Worm (Caenorhabditis elegans) whole organism, L1 larva: ENCODE data around the gene glr-8.
A peak's percentile ranks its signal among the peaks of the same experiment; 100 is the strongest.

Experiments used
- F16B12.6 ChIP-seq: fragments of 150-350 bp; optimal IDR thresholded peaks from 2 replicates; lab custom pipeline; 2014; ENCODE audit warnings: missing biosample characterization, missing genetic modification characterization
- aly-2 ChIP-seq: fragments of 150-350 bp; optimal IDR thresholded peaks from 2 replicates; lab custom pipeline; 2014; ENCODE audit warnings: missing biosample characterization, missing genetic modification characterization
- blmp-1 ChIP-seq: fragments of 150-350 bp; optimal IDR thresholded peaks from 2 replicates; lab custom pipeline; 2014; ENCODE audit warnings: missing biosample characterization, missing genetic modification characterization
- ceh-63 ChIP-seq: fragments of 200-800 bp; sonication (Bioruptor generic); optimal IDR thresholded peaks from 2 replicates; lab custom pipeline; 2018; ENCODE audit warnings: mild to moderate bottlenecking, missing genetic modification characterization, missing compliant biosample characterization
- ceh-82 ChIP-seq, 3 experiments: fragments of 150-350 bp in 1 of 3; sonication (generic microtip) in 2 of 3; optimal IDR thresholded peaks; 2 replicates each; lab custom pipeline; 2014 to 2017; ENCODE audit warnings: missing biosample characterization in 3 of 3, missing genetic modification characterization in 3 of 3
- ceh-88 ChIP-seq: fragments of 200-800 bp; sonication (Bioruptor generic); IDR thresholded peaks from 2 replicates; pipeline ENCODE4 v1.3.6; 2022; ENCODE audit warnings: missing genetic modification characterization, missing compliant biosample characterization
- ceh-90 ChIP-seq: sonication (generic microtip); optimal IDR thresholded peaks from 2 replicates; lab custom pipeline; 2016; ENCODE audit warnings: missing genetic modification characterization, missing compliant biosample characterization
- efl-1 ChIP-seq, 4 experiments: fragments of 150-350 bp; optimal IDR thresholded peaks in 3 of 4; peaks in 1 of 4; 1 replicate in 1 of 4; 2 replicates in 3 of 4; lab custom pipeline; 2014; ENCODE audit warnings: missing biosample characterization in 2 of 4, missing genetic modification characterization in 2 of 4, missing genetic modification reagents in 2 of 4
- elt-2 ChIP-seq: sonication (generic microtip); optimal IDR thresholded peaks from 2 replicates; lab custom pipeline; 2016; ENCODE audit warnings: missing genetic modification characterization, mild to moderate bottlenecking, inconsistent platforms, missing compliant biosample characterization, missing genetic modification reagents
- fkh-10 ChIP-seq: sonication (generic microtip); optimal IDR thresholded peaks from 2 replicates; lab custom pipeline; 2017; ENCODE audit warnings: missing biosample characterization, missing genetic modification reagents, missing genetic modification characterization
- hpl-2 ChIP-seq: fragments of 150-350 bp; optimal IDR thresholded peaks from 2 replicates; lab custom pipeline; 2014; ENCODE audit warnings: missing biosample characterization, missing genetic modification reagents, missing genetic modification characterization
- jun-1 ChIP-seq: fragments of 150-350 bp; optimal IDR thresholded peaks from 2 replicates; lab custom pipeline; 2014; ENCODE audit warnings: missing biosample characterization, missing genetic modification reagents, missing genetic modification characterization
- lin-14 ChIP-seq: fragments of 200-800 bp; sonication (Bioruptor generic); optimal IDR thresholded peaks from 2 replicates; lab custom pipeline; 2018; ENCODE audit warnings: mild to moderate bottlenecking, missing genetic modification characterization, moderate library complexity, missing compliant biosample characterization
- lin-15B ChIP-seq: fragments of 150-350 bp; sonication (generic microtip); optimal IDR thresholded peaks from 3 replicates; lab custom pipeline; 2014; ENCODE audit warnings: missing biosample characterization, missing genetic modification characterization
- lin-39 ChIP-seq: fragments of 150-350 bp; optimal IDR thresholded peaks from 2 replicates; lab custom pipeline; 2014; ENCODE audit warnings: missing biosample characterization, missing genetic modification reagents, missing genetic modification characterization
- lir-3 ChIP-seq: sonication (generic microtip); optimal IDR thresholded peaks from 2 replicates; lab custom pipeline; 2016; ENCODE audit warnings: mild to moderate bottlenecking, missing genetic modification characterization, moderate library complexity, missing compliant biosample characterization; ENCODE audit not compliant: poor library complexity
- lsy-2 ChIP-seq, 2 experiments: fragments of 150-350 bp; optimal IDR thresholded peaks; 2 replicates each; lab custom pipeline; 2014; ENCODE audit warnings: missing biosample characterization in 2 of 2, missing genetic modification characterization in 2 of 2
- mdl-1 ChIP-seq, 2 experiments: fragments of 150-350 bp; optimal IDR thresholded peaks; 2 replicates each; lab custom pipeline; 2014 to 2017; ENCODE audit warnings: missing biosample characterization in 2 of 2, missing genetic modification characterization in 2 of 2, inconsistent platforms in 1 of 2
- nhr-11 ChIP-seq: fragments of 150-350 bp; optimal IDR thresholded peaks from 2 replicates; lab custom pipeline; 2014; ENCODE audit warnings: missing biosample characterization, missing genetic modification characterization
- nhr-20 ChIP-seq: sonication (generic microtip); optimal IDR thresholded peaks from 2 replicates; lab custom pipeline; 2016; ENCODE audit warnings: mild to moderate bottlenecking, missing genetic modification characterization, missing compliant biosample characterization
- nhr-71 ChIP-seq: sonication (generic microtip); optimal IDR thresholded peaks from 2 replicates; lab custom pipeline; 2016; ENCODE audit warnings: mild to moderate bottlenecking, missing genetic modification characterization, moderate library complexity, missing compliant biosample characterization
- nhr-76 ChIP-seq: sonication (generic microtip); optimal IDR thresholded peaks from 2 replicates; lab custom pipeline; 2017; ENCODE audit warnings: missing biosample characterization, missing genetic modification characterization
- snpc-4 ChIP-seq: fragments of 150-350 bp; optimal IDR thresholded peaks from 2 replicates; lab custom pipeline; 2014; ENCODE audit warnings: missing biosample characterization, missing genetic modification characterization
- sox-4 ChIP-seq: sonication (generic microtip); optimal IDR thresholded peaks from 2 replicates; lab custom pipeline; 2016; ENCODE audit warnings: missing genetic modification characterization, missing compliant biosample characterization
- tlp-1 ChIP-seq: fragments of 150-350 bp; optimal IDR thresholded peaks from 2 replicates; lab custom pipeline; 2014; ENCODE audit warnings: missing biosample characterization, missing genetic modification characterization
- unc-130 ChIP-seq: fragments of 150-350 bp; optimal IDR thresholded peaks from 2 replicates; lab custom pipeline; 2017; ENCODE audit warnings: missing biosample characterization, missing genetic modification characterization, inconsistent platforms
- vab-15 ChIP-seq: sonication (generic microtip); optimal IDR thresholded peaks from 2 replicates; lab custom pipeline; 2017; ENCODE audit warnings: missing genotype, mild to moderate bottlenecking, missing genetic modification characterization, missing compliant biosample characterization
- zag-1 ChIP-seq: fragments of 150-350 bp; optimal IDR thresholded peaks from 2 replicates; lab custom pipeline; 2014; ENCODE audit warnings: missing biosample characterization, missing genetic modification characterization
- ztf-4 ChIP-seq: fragments of 150-350 bp; optimal IDR thresholded peaks from 2 replicates; lab custom pipeline; 2014; ENCODE audit warnings: missing biosample characterization, missing genetic modification characterization

glr-8 gene

ce11 chrX:6518537-6518936 is 12.8 kb downstream of the glr-8 start, which contains the start of gene ets-4 (continued):
- TF ChIP-seq tlp-1 (tag; lab: Kevin White, UChicago) (peak; percentile 35), ceh-90 (tag; lab: Kevin White, UChicago) (no peak)
- TF ChIP-seq, all 84 proteins: peak for 12

ce11 chrX:6519473-6519872 is 13.7 kb downstream of the glr-8 start:
- TF ChIP-seq ceh-82 (tag; optimal IDR thresholded peaks at IDR 0.05; lab: Kevin White, UChicago): no peak
- no peak for TF ChIP-seq lsy-2 (tag; optimal IDR thresholded peaks at IDR 0.05; lab: Kevin White, UChicago)
- no peak for TF ChIP-seq vab-15
- no peak for TF ChIP-seq lin-39
- peak; percentile 8 for TF ChIP-seq elt-2 (tag; lab: Kevin White, UChicago)
- TF ChIP-seq nhr-11 (tag; lab: Kevin White, UChicago): no peak
- TF ChIP-seq lin-15B (tag; lab: Kevin White, UChicago): no peak
- peak; percentile 33 for TF ChIP-seq nhr-20 (tag; lab: Kevin White, UChicago)
- TF ChIP-seq nhr-71 (tag; lab: Kevin White, UChicago): peak; percentile 14
- no peak for TF ChIP-seq snpc-4 (tag; lab: Kevin White, UChicago)
- TF ChIP-seq ceh-90 (tag; lab: Kevin White, UChicago): no peak
- TF ChIP-seq, all 84 proteins: peak for 3

- TF ChIP-seq zag-1 (tag; lab: Kevin White, UChicago) (no peak), blmp-1 (peak; percentile 98)
These were observed 14.2 kb downstream of the glr-8 start for ce11 chrX:6519946-6520345.

- TF ChIP-seq efl-1 (optimal IDR thresholded peaks at IDR 0.05; lab: Kevin White, UChicago) (no peak), efl-1 (GFP tag; optimal IDR thresholded peaks at IDR 0.05 in 1 of 2; lab: Kevin White, UChicago) (no peak), elt-2 (tag; lab: Kevin White, UChicago) (peak; percentile 51), tlp-1 (tag; lab: Kevin White, UChicago) (peak; percentile 26)
- TF ChIP-seq, all 84 proteins: peak for 2
These were observed 14.9 kb downstream of the glr-8 start for ce11 chrX:6520644-6521043.

- TF ChIP-seq hpl-2 (GFP tag; lab: Kevin White, UChicago) (peak; percentile 44), elt-2 (tag; lab: Kevin White, UChicago) (peak; percentile 84), aly-2 (tag; lab: Kevin White, UChicago) (no peak), nhr-71 (tag; lab: Kevin White, UChicago) (peak; percentile 26), lin-14 (GFP tag; lab: Kevin White, UChicago) (no peak), efl-1 (optimal IDR thresholded peaks at IDR 0.05; lab: Kevin White, UChicago) (no peak), efl-1 (GFP tag; optimal IDR thresholded peaks at IDR 0.05 in 1 of 2; lab: Kevin White, UChicago) (peak in 1 of 2 experiments; percentile 30)
- TF ChIP-seq, all 84 proteins: peak for 4
These were observed 16.9 kb downstream of the glr-8 start for ce11 chrX:6522634-6523070.

ce11 chrX:6530046-6530445 is 24.3 kb downstream of the glr-8 start, which contains the start of gene ceh-60:
Gene ceh-60 (minus strand): TSS chrX:6530146.
- TF ChIP-seq sox-4 (tag; lab: Kevin White, UChicago) (no peak), fkh-10 (GFP tag; lab: Kevin White, UChicago) (no peak), ceh-88 (GFP tag; lab: Robert Waterston, UW) (no peak), mdl-1 (tag; optimal IDR thresholded peaks at IDR 0.05; lab: Kevin White, UChicago) (no peak), F16B12.6 (tag; lab: Kevin White, UChicago) (no peak), nhr-76 (no peak), ceh-63 (GFP tag; lab: Kevin White, UChicago) (no peak), ztf-4 (tag; lab: Kevin White, UChicago) (no peak), nhr-71 (tag; lab: Kevin White, UChicago) (no peak), lir-3 (no peak), jun-1 (tag; lab: Kevin White, UChicago) (no peak), unc-130 (no peak)

- TF ChIP-seq efl-1 (optimal IDR thresholded peaks at IDR 0.05; lab: Kevin White, UChicago) (no peak), efl-1 (GFP tag; optimal IDR thresholded peaks at IDR 0.05 in 1 of 2; lab: Kevin White, UChicago) (no peak)
These were observed 24.8 kb downstream of the glr-8 start for ce11 chrX:6530591-6530990.
